Worm (Caenorhabditis elegans): ENCODE measurements around the gene srh-35.

- TF ChIP-seq him-1 (tag; optimal IDR thresholded peaks at IDR 0.05) (no peak), dao-5 (tag; optimal IDR thresholded peaks at IDR 0.05) (no peak)
Measured at ce11 chrV:433898-434297, 15.1 kb downstream of the srh-35 start, which contains the start of gene B0554.2.

Measured in whole organism, L4/young adult.